Worm (Caenorhabditis elegans): Measurements from ENCODE around the gene fbxa-45.

DNA sequence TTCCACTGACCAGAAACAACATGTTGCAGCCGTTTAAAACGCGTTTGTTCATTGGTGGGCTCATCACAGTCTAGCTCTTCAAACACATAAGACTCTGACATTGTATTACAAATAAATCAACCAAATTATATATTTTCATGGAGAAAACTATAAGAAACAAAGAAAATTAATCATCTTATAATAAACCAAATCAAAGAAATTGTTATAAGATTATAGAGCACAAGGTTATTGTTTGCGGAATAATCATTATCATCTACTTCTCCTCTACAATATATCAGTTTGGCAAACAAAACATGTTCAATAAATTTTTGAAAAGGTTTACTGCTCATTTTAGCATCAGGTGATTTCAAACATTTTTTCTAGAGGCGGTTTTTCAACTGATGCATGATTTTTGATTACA is 37.5 kb downstream of the fbxa-45 start, which contains the start of the genes clec-32 and clec-24:
- TF ChIP-seq isw-1 (GFP tag; IDR thresholded peaks at IDR 0.05) (no peak), zag-1 (tag; optimal IDR thresholded peaks at IDR 0.05) (no peak), nhr-19 (GFP tag; conservative IDR thresholded peaks at IDR 0.05) (no peak), snpc-4 (tag; optimal IDR thresholded peaks at IDR 0.05) (no peak), ztf-11 (tag; optimal IDR thresholded peaks at IDR 0.05) (no peak), blmp-1 (tag; optimal IDR thresholded peaks at IDR 0.05) (no peak)
